Fruit fly (Drosophila melanogaster): ENCODE results near the gene CG12984.
A peak's percentile ranks its signal among the peaks of the same experiment; 100 is the strongest.

Gene CG12984

DNA sequence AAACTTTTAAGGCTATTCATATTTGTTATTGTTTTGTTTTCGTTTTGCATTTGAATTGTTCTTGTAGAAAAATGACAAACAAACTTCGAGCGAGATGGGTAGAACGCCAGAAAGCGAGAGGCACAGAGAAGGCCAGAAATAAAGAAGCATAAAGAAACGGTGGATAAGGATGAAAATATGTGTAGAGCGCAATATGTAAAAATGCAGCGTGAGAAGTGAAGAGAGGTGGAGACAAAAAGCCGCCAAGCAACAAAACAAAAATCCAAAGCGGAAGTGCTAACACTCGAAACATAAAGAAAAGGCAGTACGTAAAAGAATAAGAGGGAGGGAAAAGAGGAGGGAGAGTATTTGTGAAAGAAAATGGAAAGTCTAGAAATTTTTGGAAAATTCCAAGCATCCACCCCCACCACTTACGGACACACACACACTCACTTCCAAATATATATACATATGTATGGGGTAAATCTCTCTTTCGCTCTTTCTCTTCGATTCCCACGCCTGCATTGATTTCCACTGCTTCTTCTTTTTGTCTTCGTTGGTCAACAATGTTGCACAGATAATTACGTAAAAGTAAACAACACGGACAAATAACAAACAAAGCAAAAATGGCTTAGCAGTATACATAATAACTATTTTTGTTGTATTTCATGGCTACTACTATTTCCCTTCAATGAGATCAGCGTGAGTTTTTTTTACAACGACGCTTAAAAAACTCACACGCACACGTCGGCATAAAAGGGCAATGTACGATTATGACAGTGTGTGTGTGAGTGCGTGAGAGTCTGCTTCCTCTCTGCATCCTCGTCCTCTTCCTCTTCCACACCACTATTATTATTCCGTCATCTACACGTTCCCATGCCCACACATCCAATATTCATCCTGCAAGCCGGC, 16.1 kb downstream of the CG12984 start (continued):
- TF ChIP-seq CG7786 (GFP tag; optimal IDR thresholded peaks at IDR 0.05) (no peak), CG14860 (GFP tag; IDR thresholded peaks at IDR 0.05; ENCODE audit: partially characterized antibody) (no peak), Kr (GFP tag; optimal IDR thresholded peaks at IDR 0.05) (no peak), CG18619 (GFP tag; optimal IDR thresholded peaks at IDR 0.05) (no peak), ssp (GFP tag; IDR thresholded peaks at IDR 0.05) (no peak), CG33213 (GFP tag; optimal IDR thresholded peaks at IDR 0.05) (peak; percentile 21), h (optimal IDR thresholded peaks at IDR 0.05) (no peak), CG6683 (GFP tag; optimal IDR thresholded peaks at IDR 0.05) (no peak), ash1 (GFP tag; optimal IDR thresholded peaks at IDR 0.05) (no peak), D19A (tag; optimal IDR thresholded peaks at IDR 0.05) (no peak), Fer2 (tag; optimal IDR thresholded peaks at IDR 0.05) (no peak), CG3065 (GFP tag; optimal IDR thresholded peaks at IDR 0.05) (no peak), TFAM (GFP tag; optimal IDR thresholded peaks at IDR 0.05) (no peak), Sox100B (GFP tag; optimal IDR thresholded peaks at IDR 0.05) (no peak), sc (optimal IDR thresholded peaks at IDR 0.05) (no peak), sc (GFP tag; optimal IDR thresholded peaks at IDR 0.05) (peak; percentile 39), chinmo (GFP tag; IDR thresholded peaks at IDR 0.05; ENCODE audit: partially characterized antibody) (0 out of 4 replicates have a peak, but pooled peaks have one; percentile 34), CG14050 (GFP tag; IDR thresholded peaks at IDR 0.05) (no peak), toy (GFP tag; IDR thresholded peaks at IDR 0.05) (no peak), btn (GFP tag; optimal IDR thresholded peaks at IDR 0.05) (no peak), CG18476 (GFP tag; optimal IDR thresholded peaks at IDR 0.05) (no peak), CG10462 (GFP tag; optimal IDR thresholded peaks at IDR 0.05) (no peak), kah (GFP tag; optimal IDR thresholded peaks at IDR 0.05) (no peak), CG13296 (GFP tag; optimal IDR thresholded peaks at IDR 0.05) (no peak), CG4854 (GFP tag; optimal IDR thresholded peaks at IDR 0.05) (no peak), Hr39 (optimal IDR thresholded peaks at IDR 0.05) (no peak), Myb (GFP tag; optimal IDR thresholded peaks at IDR 0.05) (no peak), CG4707 (GFP tag; optimal IDR thresholded peaks at IDR 0.05) (peak; percentile 28), CG34224 (GFP tag; IDR thresholded peaks at IDR 0.05; ENCODE audit: partially characterized antibody) (no peak), Lim3 (GFP tag; IDR thresholded peaks at IDR 0.05) (no peak), Fer3 (tag; optimal IDR thresholded peaks at IDR 0.05) (no peak), ken (GFP tag; IDR thresholded peaks at IDR 0.05) (no peak), CG1832 (GFP tag; optimal IDR thresholded peaks at IDR 0.05) (no peak), CG9727 (GFP tag; optimal IDR thresholded peaks at IDR 0.05) (peak; percentile 77), Deaf1 (tag; optimal IDR thresholded peaks at IDR 0.05) (no peak), gt (GFP tag; IDR thresholded peaks at IDR 0.05) (no peak), CG31441 (GFP tag; IDR thresholded peaks at IDR 0.05) (no peak), bigmax (GFP tag; optimal IDR thresholded peaks at IDR 0.05) (no peak), Sry-β (GFP tag; optimal IDR thresholded peaks at IDR 0.05) (no peak), CG1792 (GFP tag; optimal IDR thresholded peaks at IDR 0.05) (no peak), Camta (GFP tag; optimal IDR thresholded peaks at IDR 0.05) (peak; percentile 19), CG17359 (tag; optimal IDR thresholded peaks at IDR 0.05) (peak; percentile 65), B-H1 (GFP tag; IDR thresholded peaks at IDR 0.05) (no peak), ERR (GFP tag; optimal IDR thresholded peaks at IDR 0.05) (peak; percentile 38), CG34376 (GFP tag; optimal IDR thresholded peaks at IDR 0.05) (no peak), jumu (GFP tag; optimal IDR thresholded peaks at IDR 0.05) (no peak), CG18599 (GFP tag; optimal IDR thresholded peaks at IDR 0.05) (no peak), tap (tag; optimal IDR thresholded peaks at IDR 0.05) (no peak), prd (optimal IDR thresholded peaks at IDR 0.05) (no peak), prd (GFP tag; IDR thresholded peaks at IDR 0.05) (no peak), jing (GFP tag; optimal IDR thresholded peaks at IDR 0.05) (no peak)
